Worm (Caenorhabditis elegans): Measurements from ENCODE around the gene clic-1.
A peak's percentile ranks its signal among the peaks of the same experiment; 100 is the strongest.

The clic-1 gene

ce11 chrV:7776029-7776628 is 41.4 kb upstream of the clic-1 start, which contains the start of the genes rpl-39 and rps-30 (continued):
- TF ChIP-seq B0261.1 (tag; optimal IDR thresholded peaks at IDR 0.05) = no peak
- peak; percentile 22 for TF ChIP-seq unc-62 (GFP tag; optimal IDR thresholded peaks at IDR 0.05)
- no peak for TF ChIP-seq bed-1 (GFP tag; IDR thresholded peaks at IDR 0.05)
- no peak for TF ChIP-seq sea-2 (GFP tag; IDR thresholded peaks at IDR 0.05)
- no peak for TF ChIP-seq sptf-2 (GFP tag; optimal IDR thresholded peaks at IDR 0.05)
- TF ChIP-seq gei-17 (GFP tag; optimal IDR thresholded peaks at IDR 0.05) = no peak
- TF ChIP-seq nhr-120 (GFP tag; IDR thresholded peaks at IDR 0.05) = no peak
- no peak for TF ChIP-seq madf-8 (GFP tag; conservative IDR thresholded peaks at IDR 0.05)
- TF ChIP-seq lag-1 (GFP tag; IDR thresholded peaks at IDR 0.05) = no peak
- peak; percentile 53 for TF ChIP-seq lin-40 (tag; optimal IDR thresholded peaks at IDR 0.05)
- peak; percentile 62; the same call in 1 of the 2 replicates for TF ChIP-seq hsf-1 (GFP tag; IDR thresholded peaks at IDR 0.05)

- TF ChIP-seq tbp1 (GFP tag; optimal IDR thresholded peaks at IDR 0.05) = no peak
- no peak for TF ChIP-seq lin-40 (tag; optimal IDR thresholded peaks at IDR 0.05)
- TF ChIP-seq snpc-1.3 (tag; optimal IDR thresholded peaks at IDR 0.05; ENCODE audit: insufficient read depth) = no peak
- TF ChIP-seq nfya-2 (GFP tag; IDR thresholded peaks at IDR 0.05) = no peak
- no peak for TF ChIP-seq F57C9.4 (tag; optimal IDR thresholded peaks at IDR 0.05)
- no peak for TF ChIP-seq aptf-2 (GFP tag; conservative IDR thresholded peaks at IDR 0.05)
- TF ChIP-seq B0336.3 (GFP tag; IDR thresholded peaks at IDR 0.05) = peak; percentile 75
- TF ChIP-seq F33H1.4 (GFP tag; IDR thresholded peaks at IDR 0.05) = peak; percentile 8; the same call in 1 of the 2 replicates
- TF ChIP-seq ceh-40 (GFP tag; IDR thresholded peaks at IDR 0.05) = no peak
- no peak for TF ChIP-seq nhr-90 (tag; optimal IDR thresholded peaks at IDR 0.05)
- no peak for TF ChIP-seq akir-1 (GFP tag; optimal IDR thresholded peaks at IDR 0.05)
- TF ChIP-seq madf-6 (GFP tag; IDR thresholded peaks at IDR 0.05) = peak; percentile 48; the same call in 1 of the 2 replicates
- TF ChIP-seq lin-54 (GFP tag; optimal IDR thresholded peaks at IDR 0.05) = peak; percentile 2
- no peak for TF ChIP-seq nfyb-1 (GFP tag; IDR thresholded peaks at IDR 0.05)
- no peak for TF ChIP-seq cebp-1 (GFP tag; IDR thresholded peaks at IDR 0.05)
- no peak for TF ChIP-seq cebp-1 (tag; optimal IDR thresholded peaks at IDR 0.05)
- no peak for TF ChIP-seq C17E4.6 (GFP tag; IDR thresholded peaks at IDR 0.05)
- TF ChIP-seq zim-3 (tag; optimal IDR thresholded peaks at IDR 0.05) = no peak
- 0 out of 2 replicates have a peak, but pooled peaks have one; percentile 27 for TF ChIP-seq Y53G8AR.9 (GFP tag; conservative IDR thresholded peaks at IDR 0.05)
- TF ChIP-seq hsf-1 (GFP tag; IDR thresholded peaks at IDR 0.05) = 0 out of 2 replicates have a peak, but pooled peaks have one; percentile 66
- TF ChIP-seq sptf-2 (GFP tag; optimal IDR thresholded peaks at IDR 0.05) = no peak
- TF ChIP-seq nhr-179 (tag; optimal IDR thresholded peaks at IDR 0.05) = no peak
- TF ChIP-seq ZK185.1 (tag; optimal IDR thresholded peaks at IDR 0.05; ENCODE audit: poor library complexity, severe bottlenecking) = no peak
- peak; percentile 16; the same call in 1 of the 2 replicates for TF ChIP-seq attf-6 (GFP tag; IDR thresholded peaks at IDR 0.05)
- peak; percentile 20 for TF ChIP-seq tlf-1 (GFP tag; optimal IDR thresholded peaks at IDR 0.05)
- TF ChIP-seq T07F8.4 (tag; optimal IDR thresholded peaks at IDR 0.05) = no peak
- TF ChIP-seq dox-1 (GFP tag; IDR thresholded peaks at IDR 0.05) = peak; percentile 28; the same call in 1 of the 2 replicates
- TF ChIP-seq mel-28 (tag; optimal IDR thresholded peaks at IDR 0.05; ENCODE audit: borderline replicate concordance) = no peak
- no peak for TF ChIP-seq hmg-20 (GFP tag; IDR thresholded peaks at IDR 0.05)
- TF ChIP-seq lir-1 (GFP tag; conservative IDR thresholded peaks at IDR 0.05) = no peak
- TF ChIP-seq mcd-1 (GFP tag; IDR thresholded peaks at IDR 0.05) = peak; percentile 21; the same call in 1 of the 2 replicates
- no peak for TF ChIP-seq ztf-22 (GFP tag; optimal IDR thresholded peaks at IDR 0.05)
- no peak for TF ChIP-seq F22D6.2 (tag; optimal IDR thresholded peaks at IDR 0.05)
- no peak for TF ChIP-seq hmg-1.2 (GFP tag; IDR thresholded peaks at IDR 0.05)
These were observed 40.5 kb upstream of the clic-1 start for ce11 chrV:7775226-7775625.
